Fruit fly (Drosophila melanogaster) whole organism, embryonic: ENCODE results near the gene CG43332.
A peak's percentile ranks its signal among the peaks of the same experiment; 100 is the strongest.

Source experiments
- Ada2b ChIP-seq: fragments of 200-800 bp; sonication (Bioruptor generic); IDR thresholded peaks from 2 replicates; pipeline ENCODE4 v1.3.6; 2022; ENCODE audit warnings: missing biosample characterization, missing genetic modification characterization
- Bgb ChIP-seq: fragments of 200-800 bp; sonication (Bioruptor generic); IDR thresholded peaks from 2 replicates; pipeline ENCODE4 v1.3.6; 2022; ENCODE audit warnings: missing biosample characterization, missing genetic modification characterization; ENCODE audit not compliant: partially characterized antibody
- CG11456 ChIP-seq: fragments of 200-800 bp; sonication (Bioruptor generic); IDR thresholded peaks from 3 replicates; pipeline ENCODE4 v1.3.6; 2022; ENCODE audit warnings: missing biosample characterization, missing genetic modification characterization
- CG13894 ChIP-seq: fragments of 200-800 bp; sonication (Bioruptor generic); optimal IDR thresholded peaks from 3 replicates; lab custom pipeline; 2018; ENCODE audit warnings: missing biosample characterization, mild to moderate bottlenecking, missing genetic modification characterization, moderate library complexity
- CG15696 ChIP-seq: fragments of 200-800 bp; sonication (Bioruptor generic); optimal IDR thresholded peaks from 2 replicates; lab custom pipeline; 2019; ENCODE audit warnings: missing biosample characterization, mild to moderate bottlenecking, missing genetic modification characterization, moderate library complexity
- CG16813 ChIP-seq: fragments of 200-800 bp; sonication (Bioruptor generic); IDR thresholded peaks from 3 replicates; pipeline ENCODE4 v1.3.6; 2022; ENCODE audit warnings: missing biosample characterization, missing genetic modification characterization; ENCODE audit not compliant: partially characterized antibody
- CG17186 ChIP-seq: fragments of 200-800 bp; sonication (Bioruptor generic); optimal IDR thresholded peaks from 3 replicates; lab custom pipeline; 2017; ENCODE audit warnings: missing biosample characterization, missing genetic modification reagents, missing genetic modification characterization
- CG17359 ChIP-seq: fragments of 200-800 bp; sonication (Bioruptor generic); optimal IDR thresholded peaks from 3 replicates; lab custom pipeline; 2018; ENCODE audit warnings: missing biosample characterization, mild to moderate bottlenecking, missing genetic modification characterization, moderate library complexity
- CG31365 ChIP-seq: fragments of 200-800 bp; sonication (Bioruptor generic); optimal IDR thresholded peaks from 2 replicates; lab custom pipeline; 2018; ENCODE audit warnings: missing biosample characterization, mild to moderate bottlenecking, missing genetic modification characterization
- CG31441 ChIP-seq: fragments of 200-800 bp; sonication (Bioruptor generic); IDR thresholded peaks from 2 replicates; pipeline ENCODE4 v1.3.6; 2022; ENCODE audit warnings: missing biosample characterization, missing genetic modification characterization
- CG32532 ChIP-seq: fragments of 200-800 bp; sonication (Bioruptor generic); IDR thresholded peaks from 2 replicates; pipeline ENCODE4 v1.3.6; 2022; ENCODE audit warnings: missing biosample characterization, missing genetic modification characterization
- CG42726 ChIP-seq: fragments of 200-800 bp; sonication (Bioruptor generic); IDR thresholded peaks from 2 replicates; pipeline ENCODE4 v1.3.6; 2022; ENCODE audit warnings: missing biosample characterization, missing genetic modification characterization; ENCODE audit not compliant: partially characterized antibody
- CG4404 ChIP-seq: fragments of 200-800 bp; sonication (Bioruptor generic); IDR thresholded peaks from 2 replicates; pipeline ENCODE4 v1.3.6; 2022; ENCODE audit warnings: missing biosample characterization, missing genetic modification characterization
- CG8089 ChIP-seq: fragments of 200-800 bp; sonication (Bioruptor generic); optimal IDR thresholded peaks from 3 replicates; lab custom pipeline; 2016; ENCODE audit warnings: missing biosample characterization, missing genetic modification characterization
- CG8359 ChIP-seq: fragments of 200-800 bp; sonication (Bioruptor generic); optimal IDR thresholded peaks from 2 replicates; lab custom pipeline; 2017; ENCODE audit warnings: missing biosample characterization, mild to moderate bottlenecking, missing genetic modification characterization, borderline replicate concordance
- CG9609 ChIP-seq: fragments of 200-800 bp; sonication (Bioruptor generic); optimal IDR thresholded peaks from 3 replicates; lab custom pipeline; 2016; ENCODE audit warnings: missing biosample characterization, missing genetic modification characterization
- Camta ChIP-seq: fragments of 200-800 bp; sonication (Bioruptor generic); optimal IDR thresholded peaks from 2 replicates; lab custom pipeline; 2016; ENCODE audit warnings: missing biosample characterization, missing genetic modification characterization
- Chrac-16 ChIP-seq: fragments of 200-800 bp; sonication (Bioruptor generic); optimal IDR thresholded peaks from 3 replicates; lab custom pipeline; 2016; ENCODE audit warnings: missing biosample characterization, missing genetic modification characterization
- D19A ChIP-seq: fragments of 200-800 bp; optimal IDR thresholded peaks from 3 replicates; lab custom pipeline; 2019; ENCODE audit warnings: missing biosample characterization, mild to moderate bottlenecking, missing genetic modification characterization, moderate library complexity
- Dip2 ChIP-seq: fragments of 200-800 bp; sonication (Bioruptor generic); IDR thresholded peaks from 2 replicates; pipeline ENCODE4 v1.3.6; 2022; ENCODE audit warnings: missing biosample characterization, missing genetic modification characterization
- E2f2 ChIP-seq: fragments of 200-800 bp; sonication (Bioruptor generic); IDR thresholded peaks from 2 replicates; pipeline ENCODE4 v1.3.6; 2022; ENCODE audit warnings: missing biosample characterization, missing genetic modification characterization
- Hmr ChIP-seq: fragments of 200-800 bp; sonication (Bioruptor generic); optimal IDR thresholded peaks from 3 replicates; lab custom pipeline; 2017; ENCODE audit warnings: mild to moderate bottlenecking, missing biosample characterization, missing genetic modification reagents, missing genetic modification characterization
- Hr3 ChIP-seq: fragments of 200-800 bp; sonication (Bioruptor generic); optimal IDR thresholded peaks from 3 replicates; lab custom pipeline; 2016; ENCODE audit warnings: missing biosample characterization, missing genetic modification characterization
- Hsf ChIP-seq: fragments of 200-800 bp; sonication (Bioruptor generic); optimal IDR thresholded peaks from 3 replicates; lab custom pipeline; 2016; ENCODE audit warnings: missing biosample characterization, missing genetic modification characterization
- Lhr ChIP-seq: fragments of 200-800 bp; sonication (Bioruptor generic); optimal IDR thresholded peaks from 3 replicates; lab custom pipeline; 2017; ENCODE audit warnings: mild to moderate bottlenecking, missing biosample characterization, missing genetic modification reagents, missing genetic modification characterization
- MESR4 ChIP-seq: fragments of 200-800 bp; sonication (Bioruptor generic); optimal IDR thresholded peaks from 2 replicates; lab custom pipeline; 2018; ENCODE audit warnings: missing biosample characterization, mild to moderate bottlenecking, missing genetic modification characterization, moderate library complexity
- Max ChIP-seq: fragments of 200-800 bp; sonication (Bioruptor generic); optimal IDR thresholded peaks from 2 replicates; lab custom pipeline; 2016; ENCODE audit warnings: missing biosample characterization, mild to moderate bottlenecking, missing genetic modification characterization
- NC2α ChIP-seq: fragments of 200-800 bp; sonication (Bioruptor generic); optimal IDR thresholded peaks from 2 replicates; lab custom pipeline; 2016; ENCODE audit warnings: missing biosample characterization, missing genetic modification characterization
- Opbp ChIP-seq: fragments of 200-800 bp; sonication (Bioruptor generic); IDR thresholded peaks from 3 replicates; pipeline ENCODE4 v1.3.6; 2022; ENCODE audit warnings: missing biosample characterization, missing genetic modification characterization; ENCODE audit not compliant: partially characterized antibody
- Sry-δ ChIP-seq: fragments of 200-800 bp; sonication (Bioruptor generic); optimal IDR thresholded peaks from 2 replicates; lab custom pipeline; 2016; ENCODE audit warnings: missing biosample characterization, missing genetic modification characterization
- Ssrp ChIP-seq: fragments of 200-800 bp; sonication (Bioruptor generic); optimal IDR thresholded peaks from 2 replicates; lab custom pipeline; 2018; ENCODE audit warnings: missing biosample characterization, mild to moderate bottlenecking, missing genetic modification characterization, moderate library complexity
- Xbp1 ChIP-seq: fragments of 200-800 bp; sonication (Bioruptor generic); optimal IDR thresholded peaks from 3 replicates; lab custom pipeline; 2016; ENCODE audit warnings: missing biosample characterization, mild to moderate bottlenecking, missing genetic modification characterization
- aop ChIP-seq: fragments of 200-800 bp; sonication (Bioruptor generic); IDR thresholded peaks from 2 replicates; pipeline ENCODE4 v1.3.6; 2022; ENCODE audit warnings: missing biosample characterization, missing genetic modification characterization
- az2 ChIP-seq: fragments of 200-800 bp; sonication (Bioruptor generic); optimal IDR thresholded peaks from 3 replicates; lab custom pipeline; 2016; ENCODE audit warnings: missing biosample characterization, missing genetic modification characterization
- bigmax ChIP-seq: fragments of 200-800 bp; sonication (Bioruptor generic); optimal IDR thresholded peaks from 2 replicates; lab custom pipeline; 2018; ENCODE audit warnings: missing biosample characterization, mild to moderate bottlenecking, missing genetic modification characterization
- chif ChIP-seq, 2 experiments: fragments of 200-800 bp; sonication (Bioruptor generic); optimal IDR thresholded peaks; 3 replicates each; lab custom pipeline; 2016; ENCODE audit warnings: missing biosample characterization in 2 of 2, missing genetic modification characterization in 2 of 2
- dati ChIP-seq: fragments of 200-800 bp; sonication (Bioruptor generic); IDR thresholded peaks from 2 replicates; pipeline ENCODE4 v1.3.6; 2022; ENCODE audit warnings: missing biosample characterization, missing genetic modification characterization
- dimm ChIP-seq: fragments of 200-800 bp; sonication (Bioruptor generic); IDR thresholded peaks from 2 replicates; pipeline ENCODE4 v1.3.6; 2022; ENCODE audit warnings: missing biosample characterization, missing genetic modification characterization
- dmrt99B ChIP-seq: fragments of 200-800 bp; sonication (Bioruptor generic); optimal IDR thresholded peaks from 2 replicates; lab custom pipeline; 2018; ENCODE audit warnings: missing biosample characterization, mild to moderate bottlenecking, missing genetic modification characterization, moderate library complexity
- dysf ChIP-seq: fragments of 200-800 bp; sonication (Bioruptor generic); IDR thresholded peaks from 3 replicates; pipeline ENCODE4 v1.3.6; 2022; ENCODE audit warnings: missing biosample characterization, missing genetic modification characterization
- en ChIP-seq: fragments of 200-800 bp; sonication (Bioruptor generic); optimal IDR thresholded peaks from 2 replicates; lab custom pipeline; 2016; ENCODE audit warnings: missing biosample characterization, missing genetic modification characterization
- fru ChIP-seq: fragments of >200 bp; optimal IDR thresholded peaks from 2 replicates; lab custom pipeline; 2017
- jigr1 ChIP-seq: fragments of 200-800 bp; sonication (Bioruptor generic); IDR thresholded peaks from 3 replicates; pipeline ENCODE4 v1.3.6; 2022; ENCODE audit warnings: missing biosample characterization, missing genetic modification characterization
- oc ChIP-seq: fragments of 200-800 bp; sonication (Bioruptor generic); optimal IDR thresholded peaks from 2 replicates; lab custom pipeline; 2018; ENCODE audit warnings: missing biosample characterization, mild to moderate bottlenecking, missing genetic modification characterization, moderate library complexity
- prd ChIP-seq, 3 experiments: fragments of >200 bp in 2 of 3; fragments of 200-800 bp in 1 of 3; sonication (Bioruptor generic) in 1 of 3; optimal IDR thresholded peaks in 2 of 3; IDR thresholded peaks in 1 of 3; 2 replicates in 2 of 3; 3 replicates in 1 of 3; pipeline versions ENCODE4 v1.3.6 to Lab custom; 2017 to 2022; ENCODE audit warnings: missing biosample characterization in 1 of 3, missing genetic modification characterization in 1 of 3
- run ChIP-seq: fragments of 200-800 bp; sonication (Bioruptor generic); optimal IDR thresholded peaks from 3 replicates; lab custom pipeline; 2018; ENCODE audit warnings: missing biosample characterization, mild to moderate bottlenecking, missing genetic modification characterization
- tin ChIP-seq: fragments of 200-800 bp; sonication (Bioruptor generic); optimal IDR thresholded peaks from 3 replicates; lab custom pipeline; 2016; ENCODE audit warnings: missing biosample characterization, missing genetic modification characterization
- wdn ChIP-seq: fragments of 200-800 bp; sonication (Bioruptor generic); IDR thresholded peaks from 2 replicates; pipeline ENCODE4 v1.3.6; 2022; ENCODE audit warnings: missing biosample characterization, missing genetic modification characterization
- yki ChIP-seq: fragments of >200 bp; optimal IDR thresholded peaks from 3 replicates; lab custom pipeline; 2018
- zfh1 ChIP-seq: fragments of 200-800 bp; sonication (Bioruptor generic); IDR thresholded peaks from 3 replicates; pipeline ENCODE4 v1.3.6; 2022; ENCODE audit warnings: missing biosample characterization, missing genetic modification characterization

The CG43332 gene

DNA sequence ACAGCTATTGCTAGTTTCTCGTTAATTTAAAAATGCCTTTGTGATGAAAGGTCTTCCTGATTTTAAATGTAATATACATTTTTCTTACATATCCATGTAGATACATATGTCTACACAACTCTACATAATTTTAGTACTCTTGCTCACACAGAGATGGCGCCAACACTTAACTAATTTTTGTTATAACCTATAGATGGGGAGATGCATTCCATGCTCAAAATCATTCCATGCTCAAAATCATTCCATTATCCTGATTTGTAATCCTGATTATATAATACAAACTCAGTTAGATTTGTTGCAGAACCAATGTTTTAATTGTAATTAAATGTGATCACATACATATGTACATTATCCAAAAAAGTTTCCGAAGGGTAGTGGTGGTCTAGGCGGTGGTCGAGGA is 2.1 kb downstream of the CG43332 start (continued):
- TF ChIP-seq jigr1 (GFP tag; lab: Robert Waterston, UW): no peak
- peak; percentile 22 for TF ChIP-seq D19A (tag; lab: Kevin White, UChicago)
- TF ChIP-seq CG31441 (GFP tag; lab: Robert Waterston, UW): no peak
- TF ChIP-seq aop (GFP tag; lab: Robert Waterston, UW): no peak
- TF ChIP-seq oc (tag; lab: Kevin White, UChicago): no peak
- TF ChIP-seq yki (lab: Kevin White, UChicago): no peak
- peak; percentile 60 for TF ChIP-seq Xbp1 (GFP tag; lab: Kevin White, UChicago)
- TF ChIP-seq Hsf (GFP tag; lab: Kevin White, UChicago): peak; percentile 43
- TF ChIP-seq CG9609: peak; percentile 5
- TF ChIP-seq dati (GFP tag; lab: Robert Waterston, UW): 0 out of 2 replicates have a peak, but pooled peaks have one; percentile 19
- TF ChIP-seq wdn (GFP tag; lab: Robert Waterston, UW): 0 out of 2 replicates have a peak, but pooled peaks have one; percentile 14
- TF ChIP-seq CG15696 (tag; lab: Kevin White, UChicago): peak; percentile 48
- peak; percentile 43 for TF ChIP-seq Chrac-16
- TF ChIP-seq MESR4 (GFP tag; lab: Kevin White, UChicago): no peak
- peak; percentile 36; the same call in 1 of the 3 replicates for TF ChIP-seq dysf (GFP tag; lab: Robert Waterston, UW)
- TF ChIP-seq prd (optimal IDR thresholded peaks at IDR 0.05; lab: Kevin White, UChicago): no peak
- TF ChIP-seq prd (GFP tag; IDR thresholded peaks at IDR 0.05; lab: Robert Waterston, UW): peak; percentile 43; the same call in 2 of the 3 replicates
- TF ChIP-seq bigmax (GFP tag; lab: Kevin White, UChicago): peak; percentile 7
- TF ChIP-seq run (tag; lab: Kevin White, UChicago): no peak
- TF ChIP-seq CG31365 (tag; lab: Kevin White, UChicago): peak; percentile 1
- TF ChIP-seq Lhr: peak; percentile 59
- TF ChIP-seq CG32532 (GFP tag; lab: Robert Waterston, UW): peak; percentile 61; the same call in 1 of the 2 replicates
- peak; percentile 0 for TF ChIP-seq CG8089
- TF ChIP-seq Max (GFP tag; lab: Kevin White, UChicago): no peak
- TF ChIP-seq chif (GFP tag; optimal IDR thresholded peaks at IDR 0.05; lab: Kevin White, UChicago): peak in 1 of 2 experiments; percentile 59
- peak; percentile 9 for TF ChIP-seq en (GFP tag; lab: Kevin White, UChicago)
- TF ChIP-seq NC2α (GFP tag; lab: Kevin White, UChicago): no peak
- TF ChIP-seq Bgb (GFP tag; lab: Robert Waterston, UW): peak; percentile 69
- no peak for TF ChIP-seq dmrt99B (tag; lab: Kevin White, UChicago)
- TF ChIP-seq CG17186 (GFP tag; lab: Kevin White, UChicago): no peak
- peak; percentile 74; the same call in 2 of the 3 replicates for TF ChIP-seq CG11456 (GFP tag; lab: Robert Waterston, UW)
- no peak for TF ChIP-seq dimm (GFP tag; lab: Robert Waterston, UW)
- 0 out of 3 replicates have a peak, but pooled peaks have one; percentile 30 for TF ChIP-seq zfh1 (GFP tag; lab: Robert Waterston, UW)
- 0 out of 2 replicates have a peak, but pooled peaks have one; percentile 14 for TF ChIP-seq Ada2b (GFP tag; lab: Robert Waterston, UW)
- peak; percentile 62; the same call in 2 of the 3 replicates for TF ChIP-seq CG16813 (GFP tag; lab: Robert Waterston, UW)
- peak; percentile 63; the same call in 1 of the 3 replicates for TF ChIP-seq Opbp (GFP tag; lab: Robert Waterston, UW)
- no peak for TF ChIP-seq Sry-δ (GFP tag; lab: Kevin White, UChicago)
- TF ChIP-seq E2f2 (GFP tag; lab: Robert Waterston, UW): 0 out of 2 replicates have a peak, but pooled peaks have one; percentile 7
- TF ChIP-seq Dip2 (GFP tag; lab: Robert Waterston, UW): peak; percentile 97
- no peak for TF ChIP-seq Camta (GFP tag; lab: Kevin White, UChicago)
- TF ChIP-seq CG8359 (GFP tag; lab: Kevin White, UChicago): no peak
- no peak for TF ChIP-seq CG4404
- no peak for TF ChIP-seq fru
- peak; percentile 11 for TF ChIP-seq Hmr (GFP tag; lab: Kevin White, UChicago)
- TF ChIP-seq tin (GFP tag; lab: Kevin White, UChicago): peak; percentile 10
- TF ChIP-seq az2 (GFP tag; lab: Kevin White, UChicago): peak; percentile 2
- TF ChIP-seq Ssrp (tag; lab: Kevin White, UChicago): no peak
- peak; percentile 30 for TF ChIP-seq Hr3
- peak; percentile 79 for TF ChIP-seq CG42726 (GFP tag; lab: Robert Waterston, UW)
- peak; percentile 34 for TF ChIP-seq CG17359 (tag; lab: Kevin White, UChicago)
- TF ChIP-seq CG13894 (tag; lab: Kevin White, UChicago): peak; percentile 18
